Fruit fly (Drosophila melanogaster) whole organism, embryonic: ENCODE data around the gene CG3349.

Experiments used
- Ada2b ChIP-seq: fragments of 200-800 bp; sonication (Bioruptor generic); IDR thresholded peaks from 2 replicates; pipeline ENCODE4 v1.3.6; 2022; ENCODE audit warnings: missing biosample characterization, missing genetic modification characterization
- Blimp-1 ChIP-seq: fragments of 200-800 bp; sonication (Bioruptor generic); optimal IDR thresholded peaks from 3 replicates; lab custom pipeline; 2018; ENCODE audit warnings: missing biosample characterization, missing genetic modification characterization, mild to moderate bottlenecking, moderate library complexity, missing genetic modification reagents
- CG34422 ChIP-seq: fragments of 200-800 bp; sonication (Bioruptor generic); IDR thresholded peaks from 3 replicates; pipeline ENCODE4 v1.3.6; 2022; ENCODE audit warnings: missing biosample characterization, missing genetic modification characterization
- CG3838 ChIP-seq: fragments of 200-800 bp; sonication (Bioruptor generic); optimal IDR thresholded peaks from 3 replicates; lab custom pipeline; 2016; ENCODE audit warnings: missing biosample characterization, missing genetic modification characterization
- CG6272 ChIP-seq: fragments of 200-800 bp; sonication (Bioruptor generic); IDR thresholded peaks from 2 replicates; pipeline ENCODE4 v1.3.6; 2022; ENCODE audit warnings: missing biosample characterization, missing genetic modification characterization
- CG7987 ChIP-seq: fragments of 200-800 bp; sonication (Bioruptor generic); optimal IDR thresholded peaks from 2 replicates; lab custom pipeline; 2018; ENCODE audit warnings: missing biosample characterization, mild to moderate bottlenecking, missing genetic modification characterization, moderate library complexity
- Dek ChIP-seq: fragments of 200-800 bp; sonication (Bioruptor generic); optimal IDR thresholded peaks from 3 replicates; lab custom pipeline; 2019; ENCODE audit warnings: missing biosample characterization, mild to moderate bottlenecking, missing genetic modification characterization, moderate library complexity
- Dip2 ChIP-seq: fragments of 200-800 bp; sonication (Bioruptor generic); IDR thresholded peaks from 2 replicates; pipeline ENCODE4 v1.3.6; 2022; ENCODE audit warnings: missing biosample characterization, missing genetic modification characterization
- salm ChIP-seq: fragments of 200-800 bp; sonication (Bioruptor generic); optimal IDR thresholded peaks from 2 replicates; lab custom pipeline; 2018; ENCODE audit warnings: missing biosample characterization, mild to moderate bottlenecking, missing genetic modification characterization

DNA sequence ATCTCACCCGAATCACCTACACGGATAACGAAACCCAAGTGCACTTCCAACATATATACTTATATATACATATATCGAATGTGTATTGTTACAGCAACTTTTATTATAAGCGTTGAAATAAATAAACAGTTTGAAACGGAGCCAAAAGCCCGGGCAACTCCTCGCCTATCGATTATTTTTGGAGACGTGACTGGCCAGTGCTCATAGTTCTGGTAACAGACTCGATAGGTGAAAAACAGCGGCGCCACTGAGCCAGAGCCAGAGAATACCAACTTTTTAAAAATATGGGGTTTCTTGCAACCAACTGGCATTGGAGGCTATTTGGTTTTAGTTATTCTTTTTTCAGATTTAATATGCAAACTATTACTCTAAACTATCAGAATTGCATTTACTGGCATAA is 36.7 kb upstream of the CG3349 start:
- TF ChIP-seq salm (tag; lab: Kevin White, UChicago) (no peak), Dek (tag; lab: Kevin White, UChicago) (no peak), Dip2 (GFP tag; lab: Robert Waterston, UW) (no peak), Blimp-1 (GFP tag; lab: Kevin White, UChicago) (no peak), CG7987 (GFP tag; lab: Kevin White, UChicago) (no peak), Ada2b (no peak), CG6272 (GFP tag; lab: Robert Waterston, UW) (no peak), CG3838 (no peak), CG34422 (GFP tag; lab: Robert Waterston, UW) (no peak)
